Fruit fly (Drosophila melanogaster): ENCODE data around the gene Mrp4.

dm6 chr3R:11595523-11595922 lies 26.5 kb downstream of the Mrp4 start:
- no peak for TF ChIP-seq cnc (optimal IDR thresholded peaks at IDR 0.05)
- TF ChIP-seq CG5204 (GFP tag; optimal IDR thresholded peaks at IDR 0.05) = no peak
- TF ChIP-seq Clk (GFP tag; optimal IDR thresholded peaks at IDR 0.05) = no peak
- TF ChIP-seq CG7045 (GFP tag; optimal IDR thresholded peaks at IDR 0.05) = no peak
- TF ChIP-seq CG7101 (tag; optimal IDR thresholded peaks at IDR 0.05) = no peak
- TF ChIP-seq pad (GFP tag; optimal IDR thresholded peaks at IDR 0.05) = no peak
- TF ChIP-seq tj (GFP tag; optimal IDR thresholded peaks at IDR 0.05) = no peak
- TF ChIP-seq toe (GFP tag; optimal IDR thresholded peaks at IDR 0.05) = no peak
- TF ChIP-seq Hr96 (GFP tag; optimal IDR thresholded peaks at IDR 0.05) = no peak
- no peak for TF ChIP-seq kay (GFP tag; ENCODE audit: borderline replicate concordance)
- no peak for TF ChIP-seq Crg-1 (GFP tag; optimal IDR thresholded peaks at IDR 0.05)
